Worm (Caenorhabditis elegans) whole organism, young adult: ENCODE results near the gene cwf-19L1.

Experiments used
- Y53G8AR.9 ChIP-seq: fragments of 200-800 bp; sonication (Bioruptor generic); conservative IDR thresholded peaks from 2 replicates; pipeline ENCODE4 v1.3.6; 2022; ENCODE audit warnings: missing genetic modification reagents, missing genetic modification characterization, missing compliant biosample characterization
- Y56A3A.18 ChIP-seq: fragments of 200-800 bp; sonication (Bioruptor generic); IDR thresholded peaks from 2 replicates; pipeline ENCODE4 v1.3.6; 2022; ENCODE audit warnings: missing genetic modification reagents, missing genetic modification characterization, missing compliant biosample characterization
- bed-1 ChIP-seq: fragments of 200-800 bp; sonication (Bioruptor generic); IDR thresholded peaks from 2 replicates; pipeline ENCODE4 v1.3.6; 2022; ENCODE audit warnings: missing genetic modification reagents, missing genetic modification characterization, missing compliant biosample characterization
- ceh-27 ChIP-seq: fragments of 200-800 bp; sonication (Bioruptor generic); optimal IDR thresholded peaks from 2 replicates; lab custom pipeline; 2018; ENCODE audit warnings: mild to moderate bottlenecking, missing genetic modification characterization, moderate library complexity, missing compliant biosample characterization
- egl-18 ChIP-seq: fragments of 200-800 bp; sonication (Bioruptor generic); IDR thresholded peaks from 2 replicates; pipeline ENCODE4 v1.3.6; 2022; ENCODE audit warnings: missing genetic modification reagents, missing genetic modification characterization, missing compliant biosample characterization
- mxl-1 ChIP-seq: sonication (generic microtip); optimal IDR thresholded peaks from 2 replicates; lab custom pipeline; 2016; ENCODE audit warnings: missing genetic modification characterization, missing compliant biosample characterization
- nhr-27 ChIP-seq: fragments of 200-800 bp; sonication (Bioruptor generic); optimal IDR thresholded peaks from 2 replicates; lab custom pipeline; 2018; ENCODE audit warnings: mild to moderate bottlenecking, missing genetic modification characterization, moderate library complexity, missing compliant biosample characterization
- snpc-4 ChIP-seq, 5 experiments: fragments of 150-350 bp in 1 of 5; sonication (generic microtip) in 4 of 5; optimal IDR thresholded peaks; 2 replicates each; lab custom pipeline; 2014 to 2018; ENCODE audit warnings: missing genetic modification characterization in 5 of 5, missing biosample characterization in 3 of 5, antibody characterized with exemption in 2 of 5, mild to moderate bottlenecking in 2 of 5, missing compliant biosample characterization in 2 of 5, missing genotype in 2 of 5, moderate library complexity in 2 of 5, missing genetic modification reagents in 1 of 5
- unc-62 ChIP-seq: fragments of 150-350 bp; optimal IDR thresholded peaks from 2 replicates; lab custom pipeline; 2014; ENCODE audit warnings: missing biosample characterization, missing genetic modification reagents, missing genetic modification characterization

ce11 chrV:6138167-6138566 is 30.5 kb downstream of the cwf-19L1 start:
- no peak for TF ChIP-seq mxl-1 (tag; lab: Kevin White, UChicago)
- TF ChIP-seq unc-62 (GFP tag; lab: Kevin White, UChicago): no peak
- TF ChIP-seq nhr-27: no peak
- no peak for TF ChIP-seq egl-18 (GFP tag; lab: Robert Waterston, UW)
- TF ChIP-seq snpc-4 (GFP tag; optimal IDR thresholded peaks at IDR 0.05; lab: Kevin White, UChicago): no peak
- no peak for TF ChIP-seq snpc-4 (tag; optimal IDR thresholded peaks at IDR 0.05; lab: Kevin White, UChicago)
- no peak for TF ChIP-seq bed-1 (GFP tag; lab: Robert Waterston, UW)
- TF ChIP-seq Y53G8AR.9: no peak
- TF ChIP-seq ceh-27 (GFP tag; lab: Kevin White, UChicago): no peak
- TF ChIP-seq Y56A3A.18 (GFP tag; lab: Robert Waterston, UW): no peak
